Worm (Caenorhabditis elegans) whole organism, L3 larva: ENCODE data around the gene F41E6.7.

ENCODE experiments used
- R02D3.7 ChIP-seq: fragments of 150-350 bp; optimal IDR thresholded peaks from 2 replicates; lab custom pipeline; 2014; ENCODE audit warnings: missing biosample characterization, missing genetic modification characterization
- ZK546.5 ChIP-seq: sonication (generic microtip); optimal IDR thresholded peaks from 2 replicates; lab custom pipeline; 2017; ENCODE audit warnings: missing biosample characterization, missing genetic modification characterization
- aly-2 ChIP-seq: fragments of 150-350 bp; optimal IDR thresholded peaks from 2 replicates; lab custom pipeline; 2014; ENCODE audit warnings: missing biosample characterization, missing genetic modification characterization
- ama-1 ChIP-seq: fragments of 150-350 bp; optimal IDR thresholded peaks from 2 replicates; lab custom pipeline; 2018
- ceh-16 ChIP-seq: sonication (generic microtip); optimal IDR thresholded peaks from 2 replicates; lab custom pipeline; 2017; ENCODE audit warnings: missing biosample characterization, missing genetic modification characterization
- ceh-28 ChIP-seq: fragments of 150-350 bp; optimal IDR thresholded peaks from 2 replicates; lab custom pipeline; 2014; ENCODE audit warnings: missing biosample characterization, missing genetic modification reagents, missing genetic modification characterization
- ceh-82 ChIP-seq: fragments of 150-350 bp; optimal IDR thresholded peaks from 2 replicates; lab custom pipeline; 2014; ENCODE audit warnings: missing biosample characterization, missing genetic modification characterization
- ceh-9 ChIP-seq: sonication (generic microtip); optimal IDR thresholded peaks from 2 replicates; lab custom pipeline; 2018; ENCODE audit warnings: missing biosample characterization, missing genetic modification characterization
- daf-12 ChIP-seq: fragments of 150-350 bp; optimal IDR thresholded peaks from 2 replicates; lab custom pipeline; 2014; ENCODE audit warnings: missing biosample characterization, missing genetic modification reagents, missing genetic modification characterization
- egl-27 ChIP-seq: sonication (generic microtip); optimal IDR thresholded peaks from 4 replicates; lab custom pipeline; 2017; ENCODE audit warnings: missing biosample characterization, missing genetic modification reagents, missing genetic modification characterization
- egl-5 ChIP-seq: fragments of 150-350 bp; optimal IDR thresholded peaks from 2 replicates; lab custom pipeline; 2017; ENCODE audit warnings: missing biosample characterization, missing genetic modification reagents, missing genetic modification characterization, inconsistent platforms
- elt-1 ChIP-seq: fragments of 150-350 bp; optimal IDR thresholded peaks from 2 replicates; lab custom pipeline; 2014; ENCODE audit warnings: missing biosample characterization, missing genetic modification characterization
- elt-2 ChIP-seq: sonication (generic microtip); optimal IDR thresholded peaks from 2 replicates; lab custom pipeline; 2016; ENCODE audit warnings: missing genetic modification reagents, mild to moderate bottlenecking, missing genetic modification characterization, missing compliant biosample characterization
- elt-3 ChIP-seq, 3 experiments: fragments of 150-350 bp in 1 of 3; sonication (generic microtip) in 2 of 3; optimal IDR thresholded peaks; 2 replicates in 2 of 3; 4 replicates in 1 of 3; lab custom pipeline; 2014 to 2017; ENCODE audit warnings: missing biosample characterization in 3 of 3, missing genetic modification characterization in 3 of 3
- eor-1 ChIP-seq, 2 experiments: fragments of 150-350 bp; optimal IDR thresholded peaks; 2 replicates each; lab custom pipeline; 2014 to 2018; ENCODE audit warnings: missing biosample characterization in 2 of 2, missing genetic modification characterization in 2 of 2
- fkh-10 ChIP-seq: sonication (generic microtip); optimal IDR thresholded peaks from 2 replicates; lab custom pipeline; 2017; ENCODE audit warnings: missing biosample characterization, missing genetic modification reagents, missing genetic modification characterization
- fkh-2 ChIP-seq: fragments of 150-350 bp; optimal IDR thresholded peaks from 2 replicates; lab custom pipeline; 2014; ENCODE audit warnings: missing biosample characterization, missing genetic modification reagents, missing genetic modification characterization
- fos-1 ChIP-seq: fragments of 150-350 bp; optimal IDR thresholded peaks from 2 replicates; lab custom pipeline; 2014; ENCODE audit warnings: missing biosample characterization, missing genetic modification characterization
- hmg-11 ChIP-seq: sonication (generic microtip); optimal IDR thresholded peaks from 2 replicates; lab custom pipeline; 2016; ENCODE audit warnings: missing genetic modification characterization, missing compliant biosample characterization
- jun-1 ChIP-seq: fragments of 150-350 bp; optimal IDR thresholded peaks from 2 replicates; lab custom pipeline; 2014; ENCODE audit warnings: missing biosample characterization, missing genetic modification reagents, missing genetic modification characterization
- lin-15B ChIP-seq: fragments of 150-350 bp; optimal IDR thresholded peaks from 2 replicates; lab custom pipeline; 2014; ENCODE audit warnings: missing biosample characterization, missing genetic modification characterization
- lin-39 ChIP-seq: fragments of 150-350 bp; optimal IDR thresholded peaks from 2 replicates; lab custom pipeline; 2018; ENCODE audit warnings: missing biosample characterization, missing genetic modification reagents, missing genetic modification characterization
- lsy-12 ChIP-seq: sonication (generic microtip); optimal IDR thresholded peaks from 2 replicates; lab custom pipeline; 2016; ENCODE audit warnings: mild to moderate bottlenecking, missing genetic modification characterization, missing compliant biosample characterization
- mdl-1 ChIP-seq: fragments of 150-350 bp; optimal IDR thresholded peaks from 2 replicates; lab custom pipeline; 2014; ENCODE audit warnings: missing biosample characterization, missing genetic modification characterization
- mml-1 ChIP-seq: fragments of 150-350 bp; sonication (generic microtip); optimal IDR thresholded peaks from 3 replicates; lab custom pipeline; 2014; ENCODE audit warnings: missing biosample characterization, missing genetic modification characterization
- nfya-1 ChIP-seq: sonication (generic microtip); optimal IDR thresholded peaks from 2 replicates; lab custom pipeline; 2017; ENCODE audit warnings: missing genetic modification characterization, mild to moderate bottlenecking, missing compliant biosample characterization, antibody characterized with exemption, moderate library complexity; ENCODE audit not compliant: insufficient read depth
- nhr-11 ChIP-seq: fragments of 150-350 bp; optimal IDR thresholded peaks from 2 replicates; lab custom pipeline; 2014; ENCODE audit warnings: missing biosample characterization, missing genetic modification characterization
- nhr-12 ChIP-seq: fragments of 150-350 bp; optimal IDR thresholded peaks from 2 replicates; lab custom pipeline; 2014; ENCODE audit warnings: missing biosample characterization, missing genetic modification characterization
- nhr-23 ChIP-seq: fragments of 150-350 bp; optimal IDR thresholded peaks from 2 replicates; lab custom pipeline; 2014; ENCODE audit warnings: missing biosample characterization, missing genetic modification reagents, missing genetic modification characterization
- nhr-237 ChIP-seq: fragments of 150-350 bp; optimal IDR thresholded peaks from 2 replicates; lab custom pipeline; 2014; ENCODE audit warnings: missing biosample characterization, missing genetic modification characterization
- nhr-25 ChIP-seq: sonication (generic microtip); optimal IDR thresholded peaks from 2 replicates; lab custom pipeline; 2017; ENCODE audit warnings: missing biosample characterization, missing genetic modification characterization
- nhr-28 ChIP-seq: fragments of 150-350 bp; optimal IDR thresholded peaks from 2 replicates; lab custom pipeline; 2014; ENCODE audit warnings: missing biosample characterization, missing genetic modification characterization
- nhr-43 ChIP-seq: sonication (generic microtip); optimal IDR thresholded peaks from 2 replicates; lab custom pipeline; 2016; ENCODE audit warnings: mild to moderate bottlenecking, missing genetic modification characterization, missing compliant biosample characterization; ENCODE audit not compliant: poor library complexity, severe bottlenecking
- nhr-67 ChIP-seq: fragments of 150-350 bp; optimal IDR thresholded peaks from 2 replicates; lab custom pipeline; 2014; ENCODE audit warnings: missing biosample characterization, missing genetic modification characterization
- nhr-76 ChIP-seq: fragments of 150-350 bp; sonication (generic microtip); optimal IDR thresholded peaks from 5 replicates; lab custom pipeline; 2014; ENCODE audit warnings: missing biosample characterization, missing genetic modification characterization
- nhr-77 ChIP-seq: fragments of 150-350 bp; optimal IDR thresholded peaks from 2 replicates; lab custom pipeline; 2014; ENCODE audit warnings: missing biosample characterization, missing genetic modification characterization
- pha-4 ChIP-seq: fragments of 150-350 bp; optimal IDR thresholded peaks from 2 replicates; lab custom pipeline; 2014; ENCODE audit warnings: missing biosample characterization, missing genetic modification reagents, missing genetic modification characterization
- pqm-1 ChIP-seq: fragments of 150-350 bp; optimal IDR thresholded peaks from 2 replicates; lab custom pipeline; 2017; ENCODE audit warnings: missing biosample characterization, missing genetic modification characterization, inconsistent platforms
- sea-2 ChIP-seq: fragments of 150-350 bp; sonication (generic microtip); optimal IDR thresholded peaks from 4 replicates; lab custom pipeline; 2014; ENCODE audit warnings: missing biosample characterization, missing genetic modification reagents, missing genetic modification characterization
- skn-1 ChIP-seq: fragments of 150-350 bp; optimal IDR thresholded peaks from 2 replicates; lab custom pipeline; 2014; ENCODE audit warnings: missing biosample characterization, missing genetic modification characterization
- snpc-4 ChIP-seq: fragments of 150-350 bp; optimal IDR thresholded peaks from 2 replicates; lab custom pipeline; 2014; ENCODE audit warnings: missing biosample characterization, missing genetic modification characterization
- unc-39 ChIP-seq: sonication (generic microtip); optimal IDR thresholded peaks from 4 replicates; lab custom pipeline; 2017; ENCODE audit warnings: missing biosample characterization, missing genetic modification characterization
- unc-62 ChIP-seq: fragments of 150-350 bp; sonication (generic microtip); optimal IDR thresholded peaks from 4 replicates; lab custom pipeline; 2014; ENCODE audit warnings: missing biosample characterization, missing genetic modification reagents, missing genetic modification characterization
- zag-1 ChIP-seq: fragments of 150-350 bp; optimal IDR thresholded peaks from 2 replicates; lab custom pipeline; 2014; ENCODE audit warnings: missing biosample characterization, missing genetic modification characterization
- ztf-11 ChIP-seq: fragments of 150-350 bp; optimal IDR thresholded peaks from 2 replicates; lab custom pipeline; 2014; ENCODE audit warnings: missing biosample characterization, missing genetic modification characterization
- ztf-4 ChIP-seq: fragments of 150-350 bp; optimal IDR thresholded peaks from 2 replicates; lab custom pipeline; 2014; ENCODE audit warnings: missing biosample characterization, missing genetic modification characterization

F41E6.7 gene

ce11 chrV:8608483-8608882 lies 9.4 kb upstream of the F41E6.7 start:
- no peak for TF ChIP-seq ztf-4 (tag; lab: Kevin White, UChicago)
- no peak for TF ChIP-seq egl-5 (tag; lab: Kevin White, UChicago)
- no peak for TF ChIP-seq pqm-1 (tag; lab: Kevin White, UChicago)
- no peak for TF ChIP-seq ceh-9 (tag; lab: Kevin White, UChicago)
- TF ChIP-seq daf-12 (tag; lab: Kevin White, UChicago), result no peak
- TF ChIP-seq eor-1 (tag; optimal IDR thresholded peaks at IDR 0.05; lab: Kevin White, UChicago), result no peak

ce11 chrV:8607353-8607850 lies 8.3 kb upstream of the F41E6.7 start, which contains the start of gene smk-1:
Gene smk-1 (plus strand): TSS chrV:8607800.
- no peak for TF ChIP-seq ztf-11 (tag; lab: Kevin White, UChicago)
- no peak for TF ChIP-seq nhr-43 (tag; lab: Kevin White, UChicago)
- TF ChIP-seq lin-39, result no peak
- TF ChIP-seq unc-39 (tag; lab: Kevin White, UChicago), result no peak
- no peak for TF ChIP-seq nhr-76
- TF ChIP-seq mml-1 (tag; lab: Kevin White, UChicago), result no peak
- no peak for TF ChIP-seq elt-3 (tag; optimal IDR thresholded peaks at IDR 0.05; lab: Kevin White, UChicago)
- peak; percentile 67 for TF ChIP-seq nhr-23 (tag; lab: Kevin White, UChicago)
- TF ChIP-seq nhr-25 (tag; lab: Kevin White, UChicago), result peak; percentile 89
- TF ChIP-seq ztf-4 (tag; lab: Kevin White, UChicago), result no peak
- no peak for TF ChIP-seq nhr-237 (tag; lab: Kevin White, UChicago)
- TF ChIP-seq nhr-11 (tag; lab: Kevin White, UChicago), result no peak
- TF ChIP-seq ceh-28 (tag; lab: Kevin White, UChicago), result no peak
- TF ChIP-seq R02D3.7 (tag; lab: Kevin White, UChicago), result no peak

ce11 chrV:8606099-8606696 lies 7.1 kb upstream of the F41E6.7 start, which contains the start of gene vps-60:
Gene vps-60 (minus strand): TSS chrV:8606128.
- TF ChIP-seq nhr-28 (tag; lab: Kevin White, UChicago), result no peak
- TF ChIP-seq ama-1, result peak; percentile 86
- TF ChIP-seq nhr-67 (tag; lab: Kevin White, UChicago), result no peak
- peak; percentile 93 for TF ChIP-seq lin-39
- peak; percentile 11 for TF ChIP-seq unc-62 (GFP tag; lab: Kevin White, UChicago)
- TF ChIP-seq snpc-4 (tag; lab: Kevin White, UChicago), result peak; percentile 81
- peak; percentile 72 for TF ChIP-seq nhr-43 (tag; lab: Kevin White, UChicago)
- TF ChIP-seq skn-1 (tag; lab: Kevin White, UChicago), result peak; percentile 57
- no peak for TF ChIP-seq eor-1 (tag; optimal IDR thresholded peaks at IDR 0.05; lab: Kevin White, UChicago)
- no peak for TF ChIP-seq ztf-11 (tag; lab: Kevin White, UChicago)
- TF ChIP-seq R02D3.7 (tag; lab: Kevin White, UChicago), result peak; percentile 59
- TF ChIP-seq fkh-10 (GFP tag; lab: Kevin White, UChicago), result peak; percentile 84
- TF ChIP-seq ceh-82 (tag; lab: Kevin White, UChicago), result no peak
- TF ChIP-seq fkh-2 (tag; lab: Kevin White, UChicago), result no peak
- peak; percentile 43 for TF ChIP-seq elt-1
- peak; percentile 72 for TF ChIP-seq nhr-11 (tag; lab: Kevin White, UChicago)
- TF ChIP-seq nhr-77 (tag; lab: Kevin White, UChicago), result peak; percentile 25
- peak; percentile 97 for TF ChIP-seq nhr-23 (tag; lab: Kevin White, UChicago)
- TF ChIP-seq nhr-25 (tag; lab: Kevin White, UChicago), result peak; percentile 93
- peak; percentile 95 for TF ChIP-seq nfya-1
- peak; percentile 94 for TF ChIP-seq fos-1 (tag; lab: Kevin White, UChicago)
- TF ChIP-seq pqm-1 (tag; lab: Kevin White, UChicago), result peak; percentile 94
- no peak for TF ChIP-seq nhr-12
- no peak for TF ChIP-seq nhr-76
- TF ChIP-seq ceh-28 (tag; lab: Kevin White, UChicago), result peak; percentile 87
- peak; percentile 89 for TF ChIP-seq egl-5 (tag; lab: Kevin White, UChicago)
- TF ChIP-seq pha-4 (tag; lab: Kevin White, UChicago), result peak; percentile 98
- no peak for TF ChIP-seq ceh-16 (tag; lab: Kevin White, UChicago)
- TF ChIP-seq lin-15B (tag; lab: Kevin White, UChicago), result peak; percentile 94
- no peak for TF ChIP-seq ZK546.5 (tag; lab: Kevin White, UChicago)
- no peak for TF ChIP-seq sea-2 (GFP tag; lab: Kevin White, UChicago)
- peak; percentile 89 for TF ChIP-seq egl-27 (tag; lab: Kevin White, UChicago)
- TF ChIP-seq ceh-9 (tag; lab: Kevin White, UChicago), result no peak
- TF ChIP-seq daf-12 (tag; lab: Kevin White, UChicago), result no peak
- peak; percentile 88 for TF ChIP-seq elt-2 (tag; lab: Kevin White, UChicago)
- peak; percentile 95 for TF ChIP-seq jun-1
- no peak for TF ChIP-seq aly-2 (tag; lab: Kevin White, UChicago)
- TF ChIP-seq mdl-1 (tag; lab: Kevin White, UChicago), result peak; percentile 38
- no peak for TF ChIP-seq mml-1 (tag; lab: Kevin White, UChicago)
- TF ChIP-seq zag-1 (tag; lab: Kevin White, UChicago), result no peak
- peak in 1 of 3 experiments; percentile 80 for TF ChIP-seq elt-3 (tag; optimal IDR thresholded peaks at IDR 0.05; lab: Kevin White, UChicago)
- TF ChIP-seq unc-39 (tag; lab: Kevin White, UChicago), result no peak
- peak; percentile 93 for TF ChIP-seq hmg-11 (tag; lab: Kevin White, UChicago)
- peak; percentile 59 for TF ChIP-seq lsy-12
